Fruit fly (Drosophila melanogaster) whole organism, embryonic: ENCODE data around the gene LUBEL.

Experiments used
- Atf6 ChIP-seq: fragments of 200-800 bp; sonication (Bioruptor generic); IDR thresholded peaks from 2 replicates; pipeline ENCODE4 v1.3.6; 2022; ENCODE audit warnings: missing biosample characterization, missing genetic modification characterization
- CG14710 ChIP-seq: fragments of 200-800 bp; sonication (Bioruptor generic); optimal IDR thresholded peaks from 3 replicates; lab custom pipeline; 2019; ENCODE audit warnings: missing biosample characterization, mild to moderate bottlenecking, missing genetic modification characterization, moderate library complexity
- CG15269 ChIP-seq: fragments of 200-800 bp; sonication (Bioruptor generic); optimal IDR thresholded peaks from 2 replicates; lab custom pipeline; 2018; ENCODE audit warnings: missing biosample characterization, mild to moderate bottlenecking, missing genetic modification characterization, moderate library complexity
- CG1602 ChIP-seq: fragments of 200-800 bp; sonication (Bioruptor generic); optimal IDR thresholded peaks from 3 replicates; lab custom pipeline; 2016; ENCODE audit warnings: missing biosample characterization, missing genetic modification characterization
- CG17186 ChIP-seq: fragments of 200-800 bp; sonication (Bioruptor generic); optimal IDR thresholded peaks from 3 replicates; lab custom pipeline; 2017; ENCODE audit warnings: missing biosample characterization, missing genetic modification reagents, missing genetic modification characterization
- CG17361 ChIP-seq: fragments of 200-800 bp; sonication (Bioruptor generic); IDR thresholded peaks from 3 replicates; pipeline ENCODE4 v1.3.6; 2022; ENCODE audit warnings: missing biosample characterization, missing genetic modification characterization
- CG17612 ChIP-seq: fragments of 200-800 bp; sonication (Bioruptor generic); IDR thresholded peaks from 2 replicates; pipeline ENCODE4 v1.3.6; 2022; ENCODE audit warnings: missing biosample characterization, missing genetic modification characterization
- CG18599 ChIP-seq: fragments of 200-800 bp; sonication (Bioruptor generic); optimal IDR thresholded peaks from 3 replicates; lab custom pipeline; 2017; ENCODE audit warnings: missing biosample characterization, missing genetic modification characterization, mild to moderate bottlenecking, moderate library complexity, missing genetic modification reagents
- CG18764 ChIP-seq: fragments of 200-800 bp; sonication (Bioruptor generic); optimal IDR thresholded peaks from 3 replicates; lab custom pipeline; 2016; ENCODE audit warnings: missing biosample characterization, missing genetic modification characterization
- CG2129 ChIP-seq: fragments of 200-800 bp; sonication (Bioruptor generic); IDR thresholded peaks from 2 replicates; pipeline ENCODE4 v1.3.6; 2022; ENCODE audit warnings: missing biosample characterization, missing genetic modification characterization; ENCODE audit not compliant: partially characterized antibody
- CG32532 ChIP-seq: fragments of 200-800 bp; sonication (Bioruptor generic); IDR thresholded peaks from 2 replicates; pipeline ENCODE4 v1.3.6; 2022; ENCODE audit warnings: missing biosample characterization, missing genetic modification characterization
- CG32772 ChIP-seq: fragments of 200-800 bp; sonication (Bioruptor generic); IDR thresholded peaks from 2 replicates; pipeline ENCODE4 v1.3.6; 2022; ENCODE audit warnings: missing biosample characterization, missing genetic modification characterization
- CG3847 ChIP-seq: fragments of 200-800 bp; sonication (Bioruptor generic); IDR thresholded peaks from 2 replicates; pipeline ENCODE4 v1.3.6; 2022; ENCODE audit warnings: missing biosample characterization, missing genetic modification characterization
- CG4282 ChIP-seq: fragments of 200-800 bp; sonication (Bioruptor generic); optimal IDR thresholded peaks from 2 replicates; lab custom pipeline; 2016; ENCODE audit warnings: missing biosample characterization, missing genetic modification characterization
- CG4820 ChIP-seq: fragments of 200-800 bp; sonication (Bioruptor generic); optimal IDR thresholded peaks from 3 replicates; lab custom pipeline; 2016; ENCODE audit warnings: missing biosample characterization, missing genetic modification characterization
- CG6791 ChIP-seq: fragments of 200-800 bp; sonication (Bioruptor generic); IDR thresholded peaks from 3 replicates; pipeline ENCODE4 v1.3.6; 2022; ENCODE audit warnings: missing biosample characterization, missing genetic modification characterization; ENCODE audit not compliant: partially characterized antibody
- CG7372 ChIP-seq: fragments of 200-800 bp; sonication (Bioruptor generic); IDR thresholded peaks from 2 replicates; pipeline ENCODE4 v1.3.6; 2022; ENCODE audit warnings: missing biosample characterization, missing genetic modification characterization
- CG7928 ChIP-seq: fragments of 200-800 bp; sonication (Bioruptor generic); optimal IDR thresholded peaks from 2 replicates; lab custom pipeline; 2017; ENCODE audit warnings: missing biosample characterization, mild to moderate bottlenecking, missing genetic modification characterization
- CG9797 ChIP-seq: fragments of 200-800 bp; sonication (Bioruptor generic); optimal IDR thresholded peaks from 3 replicates; lab custom pipeline; 2018; ENCODE audit warnings: missing biosample characterization, mild to moderate bottlenecking, missing genetic modification characterization
- CG9876 ChIP-seq: fragments of 200-800 bp; sonication (Bioruptor generic); optimal IDR thresholded peaks from 2 replicates; lab custom pipeline; 2016; ENCODE audit warnings: missing biosample characterization, missing genetic modification characterization
- Dll ChIP-seq: fragments of 200-800 bp; sonication (Bioruptor generic); IDR thresholded peaks from 4 replicates; pipeline ENCODE4 v1.3.6; 2022; ENCODE audit warnings: missing biosample characterization, missing genetic modification characterization; ENCODE audit not compliant: partially characterized antibody
- Doc2 ChIP-seq: fragments of 200-800 bp; sonication (Bioruptor generic); IDR thresholded peaks from 2 replicates; pipeline ENCODE4 v1.3.6; 2022; ENCODE audit warnings: missing biosample characterization, missing genetic modification characterization
- Doc3 ChIP-seq: fragments of 200-800 bp; sonication (Bioruptor generic); IDR thresholded peaks from 3 replicates; pipeline ENCODE4 v1.3.6; 2022; ENCODE audit warnings: missing biosample characterization, missing genetic modification characterization; ENCODE audit not compliant: partially characterized antibody
- Eip74EF ChIP-seq, 2 experiments: fragments of 200-800 bp in 1 of 2; fragments of >200 bp in 1 of 2; sonication (Bioruptor generic) in 1 of 2; optimal IDR thresholded peaks; 2 replicates each; lab custom pipeline; 2017 to 2019; ENCODE audit warnings: missing biosample characterization in 2 of 2, missing genetic modification characterization in 2 of 2, mild to moderate bottlenecking in 1 of 2, moderate library complexity in 1 of 2
- HLH54F ChIP-seq: fragments of 200-800 bp; sonication (Bioruptor generic); optimal IDR thresholded peaks from 3 replicates; lab custom pipeline; 2016; ENCODE audit warnings: missing biosample characterization, missing genetic modification characterization
- HmgD ChIP-seq: fragments of 200-800 bp; sonication (Bioruptor generic); optimal IDR thresholded peaks from 3 replicates; lab custom pipeline; 2016; ENCODE audit warnings: missing biosample characterization, missing genetic modification characterization
- NC2α ChIP-seq: fragments of 200-800 bp; sonication (Bioruptor generic); optimal IDR thresholded peaks from 2 replicates; lab custom pipeline; 2016; ENCODE audit warnings: missing biosample characterization, missing genetic modification characterization
- NC2β ChIP-seq: fragments of 200-800 bp; sonication (Bioruptor generic); optimal IDR thresholded peaks from 2 replicates; lab custom pipeline; 2016; ENCODE audit warnings: missing biosample characterization, missing genetic modification characterization
- Nf-YB ChIP-seq: fragments of 200-800 bp; sonication (Bioruptor generic); optimal IDR thresholded peaks from 3 replicates; lab custom pipeline; 2019; ENCODE audit warnings: missing biosample characterization, mild to moderate bottlenecking, missing genetic modification characterization, moderate library complexity
- Scr ChIP-seq: fragments of 200-800 bp; sonication (Bioruptor generic); IDR thresholded peaks from 2 replicates; pipeline ENCODE4 v1.3.6; 2022; ENCODE audit warnings: missing biosample characterization, missing genetic modification characterization; ENCODE audit not compliant: partially characterized antibody
- Six4 ChIP-seq: fragments of 200-800 bp; sonication (Bioruptor generic); optimal IDR thresholded peaks from 2 replicates; lab custom pipeline; 2016; ENCODE audit warnings: missing biosample characterization, missing genetic modification characterization
- Sox102F ChIP-seq: fragments of 200-800 bp; sonication (Bioruptor generic); optimal IDR thresholded peaks from 2 replicates; lab custom pipeline; 2018; ENCODE audit warnings: missing biosample characterization, mild to moderate bottlenecking, missing genetic modification characterization, moderate library complexity
- Xrp1 ChIP-seq: fragments of 200-800 bp; sonication (Bioruptor generic); IDR thresholded peaks from 2 replicates; pipeline ENCODE4 v1.3.6; 2022; ENCODE audit warnings: missing biosample characterization, missing genetic modification characterization
- ab ChIP-seq: fragments of 200-800 bp; sonication (Bioruptor generic); optimal IDR thresholded peaks from 2 replicates; lab custom pipeline; 2016; ENCODE audit warnings: missing biosample characterization, missing genetic modification characterization
- crc ChIP-seq: fragments of 200-800 bp; sonication (Bioruptor generic); optimal IDR thresholded peaks from 2 replicates; lab custom pipeline; 2016; ENCODE audit warnings: missing biosample characterization, missing genetic modification characterization
- esg ChIP-seq: fragments of 200-800 bp; sonication (Bioruptor generic); conservative IDR thresholded peaks from 2 replicates; pipeline ENCODE4 v1.3.6; 2022; ENCODE audit warnings: missing biosample characterization, missing genetic modification characterization
- gsb ChIP-seq: fragments of 200-800 bp; sonication (Bioruptor generic); IDR thresholded peaks from 2 replicates; pipeline ENCODE4 v1.3.6; 2022; ENCODE audit warnings: missing biosample characterization, missing genetic modification characterization
- knrl ChIP-seq: fragments of 200-800 bp; sonication (Bioruptor generic); IDR thresholded peaks from 3 replicates; pipeline ENCODE4 v1.3.6; 2022; ENCODE audit warnings: missing biosample characterization, missing genetic modification characterization; ENCODE audit not compliant: partially characterized antibody
- lov ChIP-seq, 2 experiments: fragments of 200-800 bp in 1 of 2; fragments of >200 bp in 1 of 2; sonication (Bioruptor generic) in 1 of 2; IDR thresholded peaks in 1 of 2; optimal IDR thresholded peaks in 1 of 2; 2 replicates in 1 of 2; 3 replicates in 1 of 2; pipeline versions ENCODE4 v1.3.6 to Lab custom; 2017 to 2022; ENCODE audit warnings: missing biosample characterization in 1 of 2, missing genetic modification characterization in 1 of 2
- luna ChIP-seq: fragments of 200-800 bp; sonication (Bioruptor generic); optimal IDR thresholded peaks from 2 replicates; lab custom pipeline; 2016; ENCODE audit warnings: missing biosample characterization, missing genetic modification characterization
- pan ChIP-seq, 4 experiments: fragments of >200 bp in 3 of 4; fragments of 200-800 bp in 1 of 4; sonication (Bioruptor generic) in 1 of 4; optimal IDR thresholded peaks in 3 of 4; IDR thresholded peaks in 1 of 4; 2 replicates each; pipeline versions ENCODE4 v1.3.6 to Lab custom; 2017 to 2022; ENCODE audit warnings: missing biosample characterization in 2 of 4, missing genetic modification characterization in 2 of 4, mixed read lengths in 1 of 4
- pb ChIP-seq: fragments of 200-800 bp; sonication (Bioruptor generic); optimal IDR thresholded peaks from 3 replicates; lab custom pipeline; 2016; ENCODE audit warnings: missing biosample characterization, missing genetic modification characterization
- ranshi ChIP-seq: fragments of 200-800 bp; sonication (Bioruptor generic); IDR thresholded peaks from 2 replicates; pipeline ENCODE4 v1.3.6; 2022; ENCODE audit warnings: missing biosample characterization, missing genetic modification characterization
- tup ChIP-seq: fragments of 200-800 bp; sonication (Bioruptor generic); optimal IDR thresholded peaks from 2 replicates; lab custom pipeline; 2016; ENCODE audit warnings: missing biosample characterization, mild to moderate bottlenecking, missing genetic modification characterization, moderate library complexity
- unpg ChIP-seq: fragments of 200-800 bp; sonication (Bioruptor generic); optimal IDR thresholded peaks from 3 replicates; lab custom pipeline; 2018; ENCODE audit warnings: missing biosample characterization, mild to moderate bottlenecking, missing genetic modification characterization, moderate library complexity
- zf30C ChIP-seq: fragments of 200-800 bp; sonication (Bioruptor generic); optimal IDR thresholded peaks from 3 replicates; lab custom pipeline; 2018; ENCODE audit warnings: missing biosample characterization, mild to moderate bottlenecking, missing genetic modification characterization

The LUBEL gene

DNA sequence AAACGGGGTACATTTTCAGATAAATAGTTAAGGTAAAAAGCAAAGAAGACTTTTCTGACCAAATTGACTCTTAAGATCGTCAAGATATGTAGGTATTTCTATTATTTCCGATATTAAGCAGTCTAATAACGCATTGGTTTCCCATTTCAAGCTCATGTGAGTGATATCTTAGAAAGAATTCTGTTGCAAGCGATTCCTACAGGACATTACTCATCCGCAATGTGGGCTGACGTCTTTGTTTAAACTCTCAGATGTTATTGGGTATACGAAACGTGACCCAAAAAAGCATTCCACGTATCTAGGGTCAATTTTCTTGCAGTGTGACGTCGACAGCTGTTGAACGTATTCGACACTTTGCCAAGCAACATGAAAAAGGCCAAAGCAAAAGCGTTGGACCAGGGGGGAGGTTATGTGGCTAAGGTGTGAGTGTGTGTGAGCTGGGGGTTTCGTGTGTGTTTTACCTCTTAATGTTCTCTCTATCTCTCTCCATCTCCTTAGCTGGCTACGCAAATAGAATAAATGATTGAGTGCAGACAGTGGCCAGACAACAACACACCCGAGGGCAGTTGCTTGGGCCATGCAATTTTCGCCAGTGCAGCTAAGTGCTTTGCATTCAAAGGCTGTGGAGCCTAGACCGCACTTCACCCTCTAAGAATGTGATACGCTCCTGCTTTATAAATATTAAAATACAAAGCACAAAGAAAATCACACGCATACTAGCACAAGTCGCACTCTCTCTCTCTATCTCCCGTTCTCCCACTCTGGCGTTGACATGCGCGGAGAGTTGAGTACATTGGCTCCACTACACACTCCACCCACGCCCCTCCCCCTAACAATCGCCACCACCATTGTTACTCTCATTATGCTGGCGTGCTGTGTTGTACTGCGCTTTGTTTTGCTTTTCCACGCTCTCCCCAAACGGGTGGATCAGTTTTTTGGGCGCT lies 14.7 kb upstream of the LUBEL start (continued):
- TF ChIP-seq CG7928 (GFP tag; lab: Kevin White, UChicago) (peak; percentile 70), knrl (GFP tag; lab: Robert Waterston, UW) (peak; percentile 64; the same call in 2 of the 3 replicates), CG15269 (peak; percentile 95), luna (GFP tag; lab: Kevin White, UChicago) (peak; percentile 94), Atf6 (GFP tag; lab: Robert Waterston, UW) (peak; percentile 90), CG4282 (GFP tag; lab: Kevin White, UChicago) (peak; percentile 89), Eip74EF (GFP tag; optimal IDR thresholded peaks at IDR 0.05; lab: Kevin White, UChicago) (peak in 1 of 2 experiments; percentile 96), pb (GFP tag; lab: Kevin White, UChicago) (peak; percentile 96), CG32772 (GFP tag; lab: Robert Waterston, UW) (peak; percentile 86), ab (GFP tag; lab: Kevin White, UChicago) (peak; percentile 70), lov (optimal IDR thresholded peaks at IDR 0.05; lab: Kevin White, UChicago) (no peak), lov (GFP tag; IDR thresholded peaks at IDR 0.05; lab: Robert Waterston, UW) (peak; percentile 28; the same call in 2 of the 3 replicates), CG18764 (GFP tag; lab: Kevin White, UChicago) (peak; percentile 93), pan (optimal IDR thresholded peaks at IDR 0.05; lab: Kevin White, UChicago) (no peak), pan (GFP tag; optimal IDR thresholded peaks at IDR 0.05 in 1 of 2, IDR thresholded peaks at IDR 0.05 in 1 of 2) (peak in 1 of 2 experiments; percentile 81), CG9797 (GFP tag; lab: Kevin White, UChicago) (peak; percentile 10), Doc2 (GFP tag; lab: Robert Waterston, UW) (no peak), unpg (GFP tag; lab: Kevin White, UChicago) (peak; percentile 88), CG7372 (GFP tag; lab: Robert Waterston, UW) (peak; percentile 92), CG17612 (GFP tag; lab: Robert Waterston, UW) (peak; percentile 77), Dll (GFP tag; lab: Robert Waterston, UW) (0 out of 4 replicates have a peak, but pooled peaks have one; percentile 45), CG2129 (GFP tag; lab: Robert Waterston, UW) (no peak), ranshi (GFP tag; lab: Robert Waterston, UW) (peak; percentile 83), CG18599 (GFP tag; lab: Kevin White, UChicago) (peak; percentile 93), Scr (GFP tag; lab: Robert Waterston, UW) (no peak; the same call in 1 of the 2 replicates), HLH54F (GFP tag; lab: Kevin White, UChicago) (peak; percentile 98), tup (GFP tag; lab: Kevin White, UChicago) (peak; percentile 60), CG9876 (peak; percentile 92), CG14710 (peak; percentile 96), CG3847 (GFP tag; lab: Robert Waterston, UW) (peak; percentile 89), Six4 (peak; percentile 97), zf30C (GFP tag; lab: Kevin White, UChicago) (peak; percentile 89), CG6791 (GFP tag; lab: Robert Waterston, UW) (peak; percentile 45; the same call in 1 of the 3 replicates), gsb (GFP tag; lab: Robert Waterston, UW) (peak; percentile 83), CG1602 (GFP tag; lab: Kevin White, UChicago) (peak; percentile 94), CG4820 (GFP tag; lab: Kevin White, UChicago) (peak; percentile 92), Sox102F (GFP tag; lab: Kevin White, UChicago) (peak; percentile 92), NC2β (peak; percentile 89), HmgD (peak; percentile 91), Nf-YB (GFP tag; lab: Kevin White, UChicago) (peak; percentile 84), CG17186 (GFP tag; lab: Kevin White, UChicago) (peak; percentile 71), CG17361 (GFP tag; lab: Robert Waterston, UW) (peak; percentile 99), Xrp1 (peak; percentile 82), crc (GFP tag; lab: Kevin White, UChicago) (peak; percentile 93), Doc3 (GFP tag; lab: Robert Waterston, UW) (0 out of 3 replicates have a peak, but pooled peaks have one; percentile 10), esg (GFP tag; lab: Robert Waterston, UW) (peak; percentile 90), NC2α (GFP tag; lab: Kevin White, UChicago) (peak; percentile 86), CG32532 (GFP tag; lab: Robert Waterston, UW) (peak; percentile 86)
